Fruit fly (Drosophila melanogaster): ENCODE data around the gene Ogg1.

Gene Ogg1

dm6 chrX:8709234-8709843, 19.2 kb downstream of the Ogg1 start, which contains the start of gene Hexo2 (continued):
- TF ChIP-seq Xbp1 (GFP tag; optimal IDR thresholded peaks at IDR 0.05) (peak; percentile 96), Dref (GFP tag; IDR thresholded peaks at IDR 0.05) (no peak), CG17359 (tag; optimal IDR thresholded peaks at IDR 0.05) (peak; percentile 97), CG10543 (GFP tag; optimal IDR thresholded peaks at IDR 0.05) (peak; percentile 30), Nf-YB (GFP tag; optimal IDR thresholded peaks at IDR 0.05) (peak; percentile 67), CG11560 (tag; IDR thresholded peaks at IDR 0.05) (peak; percentile 78), slou (GFP tag; optimal IDR thresholded peaks at IDR 0.05) (peak; percentile 63), CG7963 (GFP tag; IDR thresholded peaks at IDR 0.05; ENCODE audit: partially characterized antibody) (no peak), Bgb (GFP tag; IDR thresholded peaks at IDR 0.05; ENCODE audit: partially characterized antibody) (no peak), CG6791 (GFP tag; IDR thresholded peaks at IDR 0.05; ENCODE audit: partially characterized antibody) (no peak), CG18599 (GFP tag; optimal IDR thresholded peaks at IDR 0.05) (peak; percentile 85), Hand (GFP tag; optimal IDR thresholded peaks at IDR 0.05) (peak; percentile 35), Ravus (GFP tag; IDR thresholded peaks at IDR 0.05) (peak; percentile 85), Myb (GFP tag; optimal IDR thresholded peaks at IDR 0.05) (peak; percentile 75), CG8944 (GFP tag; optimal IDR thresholded peaks at IDR 0.05) (peak; percentile 95), stwl (tag; optimal IDR thresholded peaks at IDR 0.05) (no peak), wor (GFP tag; IDR thresholded peaks at IDR 0.05) (peak; percentile 93), hbn (GFP tag; IDR thresholded peaks at IDR 0.05; ENCODE audit: partially characterized antibody) (no peak), zen2 (GFP tag; IDR thresholded peaks at IDR 0.05; ENCODE audit: partially characterized antibody) (no peak), CG18262 (tag; optimal IDR thresholded peaks at IDR 0.05) (peak; percentile 91), CG13287 (GFP tag; IDR thresholded peaks at IDR 0.05; ENCODE audit: partially characterized antibody) (no peak), prd (optimal IDR thresholded peaks at IDR 0.05) (no peak), prd (GFP tag; IDR thresholded peaks at IDR 0.05) (peak; percentile 97), tap (tag; optimal IDR thresholded peaks at IDR 0.05) (peak; percentile 90), CG7372 (GFP tag; IDR thresholded peaks at IDR 0.05) (peak; percentile 89), CG12104 (GFP tag; optimal IDR thresholded peaks at IDR 0.05) (peak; percentile 84), ato (GFP tag; IDR thresholded peaks at IDR 0.05; ENCODE audit: partially characterized antibody) (no peak), CG15011 (GFP tag; optimal IDR thresholded peaks at IDR 0.05) (peak; percentile 73), sim (GFP tag; IDR thresholded peaks at IDR 0.05) (peak; percentile 93), pum (GFP tag; optimal IDR thresholded peaks at IDR 0.05) (peak; percentile 95), CG10267 (tag; optimal IDR thresholded peaks at IDR 0.05) (peak; percentile 81), Dll (GFP tag; IDR thresholded peaks at IDR 0.05; ENCODE audit: partially characterized antibody) (no peak), Kr (GFP tag; optimal IDR thresholded peaks at IDR 0.05) (no peak), grau (tag; optimal IDR thresholded peaks at IDR 0.05) (peak; percentile 87), CG15601 (tag; optimal IDR thresholded peaks at IDR 0.05) (peak; percentile 87), jing (GFP tag; optimal IDR thresholded peaks at IDR 0.05) (peak; percentile 93), CG33213 (GFP tag; optimal IDR thresholded peaks at IDR 0.05) (peak; percentile 93), CG5953 (GFP tag; IDR thresholded peaks at IDR 0.05) (peak; percentile 97), peb (GFP tag; IDR thresholded peaks at IDR 0.05) (peak; percentile 89), seq (GFP tag; IDR thresholded peaks at IDR 0.05) (peak; percentile 92), CG10274 (GFP tag; optimal IDR thresholded peaks at IDR 0.05) (peak; percentile 70), pros (GFP tag; optimal IDR thresholded peaks at IDR 0.05) (no peak), Vsx1 (GFP tag; optimal IDR thresholded peaks at IDR 0.05) (peak; percentile 67), CG17829 (tag; optimal IDR thresholded peaks at IDR 0.05) (peak; percentile 93), sob (GFP tag; IDR thresholded peaks at IDR 0.05) (peak; percentile 94), Awh (GFP tag; IDR thresholded peaks at IDR 0.05) (peak; percentile 96), CG7271 (tag; optimal IDR thresholded peaks at IDR 0.05) (no peak), YL-1 (GFP tag; optimal IDR thresholded peaks at IDR 0.05) (peak; percentile 37), CG17568 (GFP tag; optimal IDR thresholded peaks at IDR 0.05) (peak; percentile 82)
